Worm (Caenorhabditis elegans) whole organism, L3 larva: Measurements from ENCODE around the gene irld-26.

Experiments used
- R02D3.7 ChIP-seq: fragments of 150-350 bp; optimal IDR thresholded peaks from 2 replicates; lab custom pipeline; 2014; ENCODE audit warnings: missing biosample characterization, missing genetic modification characterization
- ZK546.5 ChIP-seq: sonication (generic microtip); optimal IDR thresholded peaks from 2 replicates; lab custom pipeline; 2017; ENCODE audit warnings: missing biosample characterization, missing genetic modification characterization
- ama-1 ChIP-seq: fragments of 150-350 bp; optimal IDR thresholded peaks from 2 replicates; lab custom pipeline; 2018
- ceh-16 ChIP-seq: sonication (generic microtip); optimal IDR thresholded peaks from 2 replicates; lab custom pipeline; 2017; ENCODE audit warnings: missing biosample characterization, missing genetic modification characterization
- ceh-28 ChIP-seq: fragments of 150-350 bp; optimal IDR thresholded peaks from 2 replicates; lab custom pipeline; 2014; ENCODE audit warnings: missing biosample characterization, missing genetic modification reagents, missing genetic modification characterization
- ceh-82 ChIP-seq: fragments of 150-350 bp; optimal IDR thresholded peaks from 2 replicates; lab custom pipeline; 2014; ENCODE audit warnings: missing biosample characterization, missing genetic modification characterization
- daf-12 ChIP-seq: fragments of 150-350 bp; optimal IDR thresholded peaks from 2 replicates; lab custom pipeline; 2014; ENCODE audit warnings: missing biosample characterization, missing genetic modification reagents, missing genetic modification characterization
- egl-27 ChIP-seq: sonication (generic microtip); optimal IDR thresholded peaks from 4 replicates; lab custom pipeline; 2017; ENCODE audit warnings: missing biosample characterization, missing genetic modification reagents, missing genetic modification characterization
- egl-5 ChIP-seq: fragments of 150-350 bp; optimal IDR thresholded peaks from 2 replicates; lab custom pipeline; 2017; ENCODE audit warnings: missing biosample characterization, missing genetic modification reagents, missing genetic modification characterization, inconsistent platforms
- elt-2 ChIP-seq: sonication (generic microtip); optimal IDR thresholded peaks from 2 replicates; lab custom pipeline; 2016; ENCODE audit warnings: missing genetic modification reagents, mild to moderate bottlenecking, missing genetic modification characterization, missing compliant biosample characterization
- elt-3 ChIP-seq, 3 experiments: fragments of 150-350 bp in 1 of 3; sonication (generic microtip) in 2 of 3; optimal IDR thresholded peaks; 2 replicates in 2 of 3; 4 replicates in 1 of 3; lab custom pipeline; 2014 to 2017; ENCODE audit warnings: missing biosample characterization in 3 of 3, missing genetic modification characterization in 3 of 3
- eor-1 ChIP-seq, 2 experiments: fragments of 150-350 bp; optimal IDR thresholded peaks; 2 replicates each; lab custom pipeline; 2014 to 2018; ENCODE audit warnings: missing biosample characterization in 2 of 2, missing genetic modification characterization in 2 of 2
- fos-1 ChIP-seq: fragments of 150-350 bp; optimal IDR thresholded peaks from 2 replicates; lab custom pipeline; 2014; ENCODE audit warnings: missing biosample characterization, missing genetic modification characterization
- lin-15B ChIP-seq: fragments of 150-350 bp; optimal IDR thresholded peaks from 2 replicates; lab custom pipeline; 2014; ENCODE audit warnings: missing biosample characterization, missing genetic modification characterization
- lin-39 ChIP-seq: fragments of 150-350 bp; optimal IDR thresholded peaks from 2 replicates; lab custom pipeline; 2018; ENCODE audit warnings: missing biosample characterization, missing genetic modification reagents, missing genetic modification characterization
- lsy-12 ChIP-seq: sonication (generic microtip); optimal IDR thresholded peaks from 2 replicates; lab custom pipeline; 2016; ENCODE audit warnings: mild to moderate bottlenecking, missing genetic modification characterization, missing compliant biosample characterization
- mdl-1 ChIP-seq: fragments of 150-350 bp; optimal IDR thresholded peaks from 2 replicates; lab custom pipeline; 2014; ENCODE audit warnings: missing biosample characterization, missing genetic modification characterization
- mml-1 ChIP-seq: fragments of 150-350 bp; sonication (generic microtip); optimal IDR thresholded peaks from 3 replicates; lab custom pipeline; 2014; ENCODE audit warnings: missing biosample characterization, missing genetic modification characterization
- nfya-1 ChIP-seq: sonication (generic microtip); optimal IDR thresholded peaks from 2 replicates; lab custom pipeline; 2017; ENCODE audit warnings: missing genetic modification characterization, mild to moderate bottlenecking, missing compliant biosample characterization, antibody characterized with exemption, moderate library complexity; ENCODE audit not compliant: insufficient read depth
- nhr-11 ChIP-seq: fragments of 150-350 bp; optimal IDR thresholded peaks from 2 replicates; lab custom pipeline; 2014; ENCODE audit warnings: missing biosample characterization, missing genetic modification characterization
- nhr-12 ChIP-seq: fragments of 150-350 bp; optimal IDR thresholded peaks from 2 replicates; lab custom pipeline; 2014; ENCODE audit warnings: missing biosample characterization, missing genetic modification characterization
- nhr-23 ChIP-seq: fragments of 150-350 bp; optimal IDR thresholded peaks from 2 replicates; lab custom pipeline; 2014; ENCODE audit warnings: missing biosample characterization, missing genetic modification reagents, missing genetic modification characterization
- nhr-237 ChIP-seq: fragments of 150-350 bp; optimal IDR thresholded peaks from 2 replicates; lab custom pipeline; 2014; ENCODE audit warnings: missing biosample characterization, missing genetic modification characterization
- nhr-25 ChIP-seq: sonication (generic microtip); optimal IDR thresholded peaks from 2 replicates; lab custom pipeline; 2017; ENCODE audit warnings: missing biosample characterization, missing genetic modification characterization
- nhr-28 ChIP-seq: fragments of 150-350 bp; optimal IDR thresholded peaks from 2 replicates; lab custom pipeline; 2014; ENCODE audit warnings: missing biosample characterization, missing genetic modification characterization
- nhr-67 ChIP-seq: fragments of 150-350 bp; optimal IDR thresholded peaks from 2 replicates; lab custom pipeline; 2014; ENCODE audit warnings: missing biosample characterization, missing genetic modification characterization
- nhr-76 ChIP-seq: fragments of 150-350 bp; sonication (generic microtip); optimal IDR thresholded peaks from 5 replicates; lab custom pipeline; 2014; ENCODE audit warnings: missing biosample characterization, missing genetic modification characterization
- pha-4 ChIP-seq: fragments of 150-350 bp; optimal IDR thresholded peaks from 2 replicates; lab custom pipeline; 2014; ENCODE audit warnings: missing biosample characterization, missing genetic modification reagents, missing genetic modification characterization
- pqm-1 ChIP-seq: fragments of 150-350 bp; optimal IDR thresholded peaks from 2 replicates; lab custom pipeline; 2017; ENCODE audit warnings: missing biosample characterization, missing genetic modification characterization, inconsistent platforms
- sea-2 ChIP-seq: fragments of 150-350 bp; sonication (generic microtip); optimal IDR thresholded peaks from 4 replicates; lab custom pipeline; 2014; ENCODE audit warnings: missing biosample characterization, missing genetic modification reagents, missing genetic modification characterization
- skn-1 ChIP-seq: fragments of 150-350 bp; optimal IDR thresholded peaks from 2 replicates; lab custom pipeline; 2014; ENCODE audit warnings: missing biosample characterization, missing genetic modification characterization
- snpc-4 ChIP-seq: fragments of 150-350 bp; optimal IDR thresholded peaks from 2 replicates; lab custom pipeline; 2014; ENCODE audit warnings: missing biosample characterization, missing genetic modification characterization
- tbx-2 ChIP-seq: sonication (generic microtip); optimal IDR thresholded peaks from 2 replicates; lab custom pipeline; 2016; ENCODE audit warnings: mild to moderate bottlenecking, missing genetic modification characterization, missing compliant biosample characterization
- unc-39 ChIP-seq: sonication (generic microtip); optimal IDR thresholded peaks from 4 replicates; lab custom pipeline; 2017; ENCODE audit warnings: missing biosample characterization, missing genetic modification characterization
- unc-62 ChIP-seq: fragments of 150-350 bp; sonication (generic microtip); optimal IDR thresholded peaks from 4 replicates; lab custom pipeline; 2014; ENCODE audit warnings: missing biosample characterization, missing genetic modification reagents, missing genetic modification characterization
- ztf-11 ChIP-seq: fragments of 150-350 bp; optimal IDR thresholded peaks from 2 replicates; lab custom pipeline; 2014; ENCODE audit warnings: missing biosample characterization, missing genetic modification characterization

The irld-26 gene

ce11 chrV:16204888-16205287 is at the start of gene irld-26:
Gene irld-26, plus strand, starts transcription at chrV:16205188.
- TF ChIP-seq daf-12 (tag; lab: Kevin White, UChicago) = no peak
- TF ChIP-seq unc-62 (GFP tag; lab: Kevin White, UChicago) = no peak
- TF ChIP-seq lin-15B (tag; lab: Kevin White, UChicago) = no peak
- TF ChIP-seq nhr-12 (tag; lab: Kevin White, UChicago) = no peak
- no peak for TF ChIP-seq egl-27 (tag; lab: Kevin White, UChicago)
- TF ChIP-seq lin-39 = no peak
- TF ChIP-seq eor-1 (tag; optimal IDR thresholded peaks at IDR 0.05; lab: Kevin White, UChicago) = no peak
- TF ChIP-seq pqm-1 = no peak
- no peak for TF ChIP-seq nhr-11 (tag; lab: Kevin White, UChicago)
- no peak for TF ChIP-seq nhr-67 (tag; lab: Kevin White, UChicago)
- no peak for TF ChIP-seq elt-3 (tag; optimal IDR thresholded peaks at IDR 0.05; lab: Kevin White, UChicago)
- TF ChIP-seq ceh-82 = no peak
- TF ChIP-seq nhr-76 (tag; lab: Kevin White, UChicago) = no peak
- TF ChIP-seq unc-39 (tag; lab: Kevin White, UChicago) = no peak
- TF ChIP-seq fos-1 = no peak
- no peak for TF ChIP-seq nhr-237 (tag; lab: Kevin White, UChicago)

DNA sequence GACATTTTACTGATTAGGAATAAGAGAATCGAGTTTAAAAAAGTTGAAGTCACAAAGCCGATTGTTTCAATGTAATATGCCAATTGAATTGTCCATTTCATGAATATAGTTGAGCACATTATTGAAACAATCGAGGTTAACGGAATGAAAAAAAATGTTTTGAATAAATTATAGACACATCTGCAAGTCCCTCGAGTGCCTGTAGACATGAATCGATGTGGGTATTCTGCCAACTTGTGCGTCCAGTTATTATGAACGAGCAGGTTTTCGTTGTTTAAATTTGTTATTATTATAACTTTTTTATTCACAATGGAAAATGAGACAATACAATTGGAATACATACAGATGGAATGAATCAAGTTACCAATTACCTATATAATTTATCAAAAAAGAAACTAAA is 46.6 kb upstream of the irld-26 start, which contains the start of gene str-99:
Gene str-99 (minus strand): TSS at position 101 of the 400 bp plus-strand sequence.
- TF ChIP-seq mdl-1 (no peak), ceh-28 (no peak)

ce11 chrV:16159594-16159993 is 45.4 kb upstream of the irld-26 start, which contains the start of gene F10A3.17:
Gene F10A3.17, minus strand, starts transcription at chrV:16159694.
- TF ChIP-seq fos-1 (no peak), lin-15B (tag; lab: Kevin White, UChicago) (no peak), nhr-12 (tag; lab: Kevin White, UChicago) (no peak), nhr-67 (tag; lab: Kevin White, UChicago) (no peak), nhr-23 (tag; lab: Kevin White, UChicago) (no peak), tbx-2 (tag; lab: Kevin White, UChicago) (no peak), pha-4 (tag; lab: Kevin White, UChicago) (no peak), nhr-28 (no peak), ama-1 (lab: Kevin White, UChicago) (no peak), skn-1 (tag; lab: Kevin White, UChicago) (no peak), nhr-25 (no peak), nhr-11 (tag; lab: Kevin White, UChicago) (no peak), elt-3 (tag; optimal IDR thresholded peaks at IDR 0.05; lab: Kevin White, UChicago) (no peak), egl-27 (tag; lab: Kevin White, UChicago) (no peak), mml-1 (tag; lab: Kevin White, UChicago) (no peak), nhr-76 (tag; lab: Kevin White, UChicago) (no peak), nhr-237 (tag; lab: Kevin White, UChicago) (no peak), ztf-11 (tag; lab: Kevin White, UChicago) (no peak), ceh-16 (no peak)

DNA sequence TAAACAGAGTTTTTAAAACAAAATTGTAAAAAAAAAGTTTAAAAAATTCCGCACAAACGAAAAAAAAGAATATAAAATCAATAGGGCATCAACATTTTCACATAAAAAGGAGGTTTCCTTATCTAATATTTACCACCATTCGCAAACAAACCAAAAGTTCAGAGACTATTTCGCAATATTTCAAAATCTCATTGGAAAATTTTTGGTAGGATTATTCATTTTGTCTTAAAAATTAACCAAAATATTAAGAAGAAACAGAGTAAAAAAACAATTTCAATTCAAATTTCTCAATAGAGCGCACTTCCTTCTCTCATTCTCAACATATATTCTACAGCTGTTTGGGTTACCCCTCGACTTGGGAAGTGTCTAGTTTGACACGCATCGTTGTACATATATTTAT is 44.9 kb upstream of the irld-26 start:
- TF ChIP-seq pha-4 (tag; lab: Kevin White, UChicago) = peak; percentile 71
- no peak for TF ChIP-seq fos-1
- TF ChIP-seq elt-2 (tag; lab: Kevin White, UChicago) = peak; percentile 42
- no peak for TF ChIP-seq ama-1 (lab: Kevin White, UChicago)
- peak; percentile 16 for TF ChIP-seq pqm-1
- TF ChIP-seq ztf-11 (tag; lab: Kevin White, UChicago) = no peak
- no peak for TF ChIP-seq lin-39

DNA sequence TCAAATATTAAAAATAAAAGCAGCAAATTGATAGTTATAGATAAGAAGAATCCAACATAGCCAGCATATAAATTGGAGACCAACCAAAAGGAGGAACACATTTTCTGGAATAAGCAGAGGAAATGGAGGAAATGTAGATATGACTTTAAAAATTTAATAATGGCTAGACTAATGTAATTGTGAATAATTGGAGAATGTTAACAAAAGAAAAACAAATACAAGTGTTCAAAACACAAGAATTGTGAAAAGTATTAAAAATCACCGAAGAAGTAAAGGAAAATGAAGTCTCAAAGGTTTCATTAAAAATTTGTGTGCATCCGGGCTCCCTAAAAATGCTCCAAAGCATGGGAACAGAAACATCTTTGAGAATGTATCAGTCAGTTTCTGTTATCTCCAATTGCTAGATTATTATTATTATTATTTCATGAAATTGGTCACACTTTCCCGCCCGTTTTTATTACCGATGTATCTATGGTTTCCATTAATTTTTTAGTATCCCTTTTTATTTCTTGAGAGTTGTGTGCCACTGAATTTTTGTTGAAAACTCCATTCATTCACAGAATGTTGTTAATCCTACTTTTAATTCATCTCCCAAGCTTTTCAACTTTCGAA is 42.8 kb upstream of the irld-26 start, which contains the start of the genes str-109 and F10A3.11:
Gene str-109 (minus strand): TSS at position 101 of the 612 bp plus-strand sequence.
Gene F10A3.11 (plus strand): TSS at position 562 of the 612 bp plus-strand sequence.
- TF ChIP-seq nhr-237 (tag; lab: Kevin White, UChicago) (no peak), egl-5 (tag; lab: Kevin White, UChicago) (no peak), lsy-12 (no peak), pqm-1 (no peak), nfya-1 (tag; lab: Kevin White, UChicago) (no peak), snpc-4 (tag; lab: Kevin White, UChicago) (no peak), elt-3 (tag; optimal IDR thresholded peaks at IDR 0.05; lab: Kevin White, UChicago) (no peak), ZK546.5 (tag; lab: Kevin White, UChicago) (no peak), R02D3.7 (no peak), ceh-16 (no peak), nhr-11 (tag; lab: Kevin White, UChicago) (no peak), ceh-28 (no peak), skn-1 (tag; lab: Kevin White, UChicago) (no peak), sea-2 (GFP tag; lab: Kevin White, UChicago) (no peak)
- TF ChIP-seq, all 47 proteins: peak for 0
